Fruit fly (Drosophila melanogaster) whole organism, wandering third instar larva: ENCODE measurements around the gene CG15025.

Source experiments
- Abd-B ChIP-seq: fragments of >200 bp; optimal IDR thresholded peaks from 2 replicates; lab custom pipeline; 2017; ENCODE audit warnings: missing biosample characterization, missing genetic modification characterization
- CG9705 ChIP-seq: fragments of 200-800 bp; sonication (Bioruptor generic); optimal IDR thresholded peaks from 2 replicates; lab custom pipeline; 2018; ENCODE audit warnings: missing biosample characterization, mild to moderate bottlenecking, missing genetic modification characterization
- CrebA ChIP-seq: fragments of 200-800 bp; sonication (Bioruptor generic); optimal IDR thresholded peaks from 2 replicates; lab custom pipeline; 2016; ENCODE audit warnings: missing biosample characterization, mild to moderate bottlenecking, missing genetic modification characterization, borderline replicate concordance
- GATAd ChIP-seq: sonication (Bioruptor generic); optimal IDR thresholded peaks from 2 replicates; lab custom pipeline; 2016; ENCODE audit warnings: missing biosample characterization, missing genetic modification characterization
- Hnf4 ChIP-seq: fragments of 200-800 bp; sonication (Bioruptor generic); optimal IDR thresholded peaks from 2 replicates; lab custom pipeline; 2016; ENCODE audit warnings: missing biosample characterization, mild to moderate bottlenecking, missing genetic modification characterization
- Vsx2 ChIP-seq: fragments of 200-300, 225-300 bp; sonication (Bioruptor generic); optimal IDR thresholded peaks from 2 replicates; lab custom pipeline; 2018; ENCODE audit warnings: missing biosample characterization, missing genetic modification characterization; ENCODE audit not compliant: partially characterized antibody
- br ChIP-seq: fragments of 200-800 bp; sonication (Bioruptor generic); optimal IDR thresholded peaks from 2 replicates; lab custom pipeline; 2016; ENCODE audit warnings: missing biosample characterization, missing genetic modification characterization
- dmrt93B ChIP-seq: fragments of 200-800 bp; sonication (Bioruptor generic); optimal IDR thresholded peaks from 2 replicates; lab custom pipeline; 2018; ENCODE audit warnings: missing biosample characterization, mild to moderate bottlenecking, missing genetic modification characterization
- fru ChIP-seq: fragments of 200-800 bp; sonication (Bioruptor generic); optimal IDR thresholded peaks from 3 replicates; lab custom pipeline; 2016; ENCODE audit warnings: missing biosample characterization, mild to moderate bottlenecking, missing genetic modification characterization
- h ChIP-seq: fragments of 200-800 bp; sonication (Bioruptor generic); optimal IDR thresholded peaks from 3 replicates; lab custom pipeline; 2016; ENCODE audit warnings: missing biosample characterization, mild to moderate bottlenecking, missing genetic modification characterization
- jim ChIP-seq: fragments of 175-275, 200-325 bp; sonication (Bioruptor generic); optimal IDR thresholded peaks from 2 replicates; lab custom pipeline; 2016; ENCODE audit warnings: missing biosample characterization, mild to moderate bottlenecking, missing genetic modification characterization
- psq ChIP-seq: fragments of 200-800 bp; sonication (Bioruptor generic); optimal IDR thresholded peaks from 3 replicates; lab custom pipeline; 2017; ENCODE audit warnings: missing biosample characterization, mild to moderate bottlenecking, missing genetic modification characterization, moderate library complexity
- rgr ChIP-seq: fragments of 200-800 bp; sonication (Bioruptor generic); optimal IDR thresholded peaks from 3 replicates; lab custom pipeline; 2016; ENCODE audit warnings: missing biosample characterization, mild to moderate bottlenecking, missing genetic modification characterization
- sv ChIP-seq: fragments of 200-800 bp; sonication (Bioruptor generic); optimal IDR thresholded peaks from 3 replicates; lab custom pipeline; 2016; ENCODE audit warnings: missing biosample characterization, missing genetic modification characterization

DNA sequence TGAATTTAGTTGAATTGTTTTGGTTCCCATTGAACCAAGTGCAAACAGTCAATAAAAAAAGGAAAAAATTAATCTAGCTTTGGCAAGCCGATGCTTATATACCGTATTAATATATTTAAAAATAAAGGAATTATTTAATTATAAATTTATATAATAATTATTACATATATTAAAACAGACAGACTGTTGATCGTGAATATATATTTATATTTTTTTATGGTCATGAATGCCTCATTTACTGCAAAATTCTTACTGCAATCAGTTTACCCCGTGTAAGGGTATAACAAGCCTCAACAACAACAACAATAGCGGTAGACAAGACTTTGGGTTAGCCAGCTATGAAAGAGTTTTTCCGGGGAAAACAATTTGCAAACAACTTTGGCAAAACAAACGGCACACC is 16.8 kb downstream of the CG15025 start:
- TF ChIP-seq sv (GFP tag; lab: Kevin White, UChicago) (no peak), CrebA (GFP tag; lab: Kevin White, UChicago) (no peak), GATAd (GFP tag; lab: Kevin White, UChicago) (no peak), rgr (GFP tag; lab: Kevin White, UChicago) (no peak), CG9705 (no peak), jim (no peak), h (GFP tag; lab: Kevin White, UChicago) (no peak), Abd-B (no peak), Hnf4 (GFP tag; lab: Kevin White, UChicago) (no peak), dmrt93B (GFP tag; lab: Kevin White, UChicago) (no peak), psq (GFP tag; lab: Kevin White, UChicago) (no peak), br (GFP tag; lab: Kevin White, UChicago) (no peak), Vsx2 (no peak), fru (GFP tag; lab: Kevin White, UChicago) (no peak)
